Worm (Caenorhabditis elegans) whole organism, L2 larva: ENCODE data around the gene arl-6.

Source experiments
- ama-1 ChIP-seq: fragments of 150-350 bp; optimal IDR thresholded peaks from 2 replicates; lab custom pipeline; 2018; ENCODE audit warnings: inconsistent platforms
- dmd-4 ChIP-seq: sonication (generic microtip); optimal IDR thresholded peaks from 2 replicates; lab custom pipeline; 2017; ENCODE audit warnings: missing biosample characterization, missing genetic modification characterization
- egl-27 ChIP-seq: sonication (generic microtip); optimal IDR thresholded peaks from 3 replicates; lab custom pipeline; 2017; ENCODE audit warnings: missing biosample characterization, missing genetic modification reagents, missing genetic modification characterization
- fos-1 ChIP-seq: fragments of 150-350 bp; optimal IDR thresholded peaks from 2 replicates; lab custom pipeline; 2014; ENCODE audit warnings: missing biosample characterization, missing genetic modification characterization
- gmeb-1 ChIP-seq: fragments of 150-350 bp; optimal IDR thresholded peaks from 2 replicates; lab custom pipeline; 2014; ENCODE audit warnings: missing biosample characterization, missing genetic modification characterization
- lin-39 ChIP-seq: fragments of 150-350 bp; optimal IDR thresholded peaks from 2 replicates; lab custom pipeline; 2014; ENCODE audit warnings: missing biosample characterization, missing genetic modification reagents, missing genetic modification characterization
- nhr-11 ChIP-seq: fragments of 150-350 bp; optimal IDR thresholded peaks from 2 replicates; lab custom pipeline; 2014; ENCODE audit warnings: missing biosample characterization, missing genetic modification characterization
- nhr-237 ChIP-seq: fragments of 150-350 bp; optimal IDR thresholded peaks from 2 replicates; lab custom pipeline; 2014; ENCODE audit warnings: missing biosample characterization, missing genetic modification characterization
- unc-39 ChIP-seq: fragments of 150-350 bp; optimal IDR thresholded peaks from 2 replicates; lab custom pipeline; 2014; ENCODE audit warnings: missing biosample characterization, missing genetic modification characterization
- unc-55 ChIP-seq: fragments of 150-350 bp; sonication (generic microtip); optimal IDR thresholded peaks from 3 replicates; lab custom pipeline; 2014; ENCODE audit warnings: missing biosample characterization, missing genetic modification reagents, missing genetic modification characterization
- unc-62 ChIP-seq: fragments of 150-350 bp; optimal IDR thresholded peaks from 2 replicates; lab custom pipeline; 2014; ENCODE audit warnings: missing biosample characterization, missing genetic modification reagents, missing genetic modification characterization
- zag-1 ChIP-seq: fragments of 150-350 bp; optimal IDR thresholded peaks from 2 replicates; lab custom pipeline; 2014; ENCODE audit warnings: missing biosample characterization, missing genetic modification characterization
- ztf-11 ChIP-seq: sonication (generic microtip); optimal IDR thresholded peaks from 2 replicates; lab custom pipeline; 2017; ENCODE audit warnings: missing biosample characterization, missing genetic modification characterization
- ztf-4 ChIP-seq: fragments of 150-350 bp; optimal IDR thresholded peaks from 2 replicates; lab custom pipeline; 2014; ENCODE audit warnings: missing biosample characterization, missing genetic modification characterization

DNA sequence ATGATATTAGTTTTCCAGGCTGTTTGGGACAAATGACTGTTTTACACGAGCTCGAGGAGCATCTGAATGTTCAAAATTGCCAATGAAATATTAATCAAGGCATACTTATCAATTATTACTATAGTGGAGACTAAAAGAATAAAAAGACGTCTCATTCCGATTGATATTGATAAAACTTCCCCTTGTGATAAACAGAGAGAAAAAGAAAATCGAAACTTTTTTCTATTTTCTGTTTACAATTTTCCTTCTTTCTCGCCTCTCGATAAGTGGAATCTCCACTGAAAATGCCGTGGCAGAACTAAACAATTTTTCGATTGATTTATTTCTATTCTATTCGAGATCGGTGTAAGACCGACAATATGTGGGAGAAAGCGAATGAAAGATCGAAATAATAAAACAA, 34.8 kb downstream of the arl-6 start, which contains the start of gene B0393.9:
- no peak for TF ChIP-seq zag-1 (tag; lab: Kevin White, UChicago)
- TF ChIP-seq lin-39 (tag; lab: Kevin White, UChicago): no peak
- no peak for TF ChIP-seq gmeb-1 (tag; lab: Kevin White, UChicago)
- TF ChIP-seq dmd-4 (tag; lab: Kevin White, UChicago): no peak
- TF ChIP-seq unc-55 (GFP tag; lab: Kevin White, UChicago): no peak
- TF ChIP-seq egl-27 (tag; lab: Kevin White, UChicago): no peak
- TF ChIP-seq ztf-4 (tag; lab: Kevin White, UChicago): no peak
- TF ChIP-seq unc-39 (tag; lab: Kevin White, UChicago): no peak
- peak; percentile 35 for TF ChIP-seq fos-1 (tag; lab: Kevin White, UChicago)
- no peak for TF ChIP-seq nhr-11
- no peak for TF ChIP-seq ama-1 (lab: Kevin White, UChicago)
- no peak for TF ChIP-seq unc-62
- no peak for TF ChIP-seq nhr-237
- TF ChIP-seq ztf-11 (tag; lab: Kevin White, UChicago): no peak
